Worm (Caenorhabditis elegans) whole organism, early embryonic: Measurements from ENCODE around the gene hmt-1.
"Not testable (repeated sequence)": the region's sequence is repeated elsewhere in the genome, so short reads cannot be mapped to it uniquely, and the experiment has no call there.

Source experiments
- B0310.2 ChIP-seq: sonication (generic microtip); optimal IDR thresholded peaks from 2 replicates; lab custom pipeline; 2016; ENCODE audit warnings: mild to moderate bottlenecking, missing genetic modification characterization, missing compliant biosample characterization
- F13C5.2 ChIP-seq: sonication (generic microtip); optimal IDR thresholded peaks from 2 replicates; lab custom pipeline; 2017; ENCODE audit warnings: mild to moderate bottlenecking, missing genetic modification characterization, inconsistent platforms, missing compliant biosample characterization
- aly-1 ChIP-seq: sonication (generic microtip); optimal IDR thresholded peaks from 2 replicates; lab custom pipeline; 2016; ENCODE audit warnings: missing genetic modification characterization, missing compliant biosample characterization
- ama-1 ChIP-seq: fragments of 150-350 bp; optimal IDR thresholded peaks from 2 replicates; lab custom pipeline; 2014
- ceh-13 ChIP-seq: fragments of 200-800 bp; sonication (Bioruptor generic); optimal IDR thresholded peaks from 2 replicates; lab custom pipeline; 2018; ENCODE audit warnings: mild to moderate bottlenecking, missing genetic modification characterization, missing compliant biosample characterization
- ceh-36 ChIP-seq: sonication (generic microtip); optimal IDR thresholded peaks from 2 replicates; lab custom pipeline; 2016; ENCODE audit warnings: missing genetic modification characterization, inconsistent platforms, missing compliant biosample characterization
- ets-7 ChIP-seq: sonication (generic microtip); optimal IDR thresholded peaks from 2 replicates; lab custom pipeline; 2016; ENCODE audit warnings: missing genotype, missing genetic modification characterization, missing compliant biosample characterization
- flt-1 ChIP-seq: fragments of 200-800 bp; sonication (Bioruptor generic); IDR thresholded peaks from 2 replicates; pipeline ENCODE4 v1.3.6; 2022; ENCODE audit warnings: missing genetic modification characterization, missing compliant biosample characterization
- hmbx-1 ChIP-seq: sonication (generic microtip); optimal IDR thresholded peaks from 2 replicates; lab custom pipeline; 2016; ENCODE audit warnings: mild to moderate bottlenecking, missing genetic modification characterization, missing compliant biosample characterization
- hmg-4 ChIP-seq: fragments of 200-800 bp; sonication (Bioruptor generic); optimal IDR thresholded peaks from 2 replicates; lab custom pipeline; 2018; ENCODE audit warnings: mild to moderate bottlenecking, missing genetic modification characterization, missing compliant biosample characterization
- hnd-1 ChIP-seq: sonication (generic microtip); optimal IDR thresholded peaks from 2 replicates; lab custom pipeline; 2016; ENCODE audit warnings: missing genetic modification characterization, missing compliant biosample characterization
- pes-1 ChIP-seq: fragments of 200-800 bp; sonication (Bioruptor generic); IDR thresholded peaks from 2 replicates; pipeline ENCODE4 v1.3.6; 2022; ENCODE audit warnings: missing genetic modification reagents, missing genetic modification characterization, missing compliant biosample characterization
- scrt-1 ChIP-seq: fragments of 200-800 bp; sonication (Bioruptor generic); IDR thresholded peaks from 2 replicates; pipeline ENCODE4 v1.3.6; 2022; ENCODE audit warnings: missing genetic modification characterization, missing compliant biosample characterization
- sea-1 ChIP-seq: fragments of 200-800 bp; sonication (Bioruptor generic); conservative IDR thresholded peaks from 2 replicates; pipeline ENCODE4 v1.3.6; 2022; ENCODE audit warnings: missing genetic modification characterization, missing compliant biosample characterization
- tbx-11 ChIP-seq: fragments of 200-800 bp; sonication (Bioruptor generic); IDR thresholded peaks from 2 replicates; pipeline ENCODE4 v1.3.6; 2022; ENCODE audit warnings: missing genetic modification characterization, missing compliant biosample characterization
- tbx-37 ChIP-seq: fragments of 200-800 bp; sonication (Bioruptor generic); conservative IDR thresholded peaks from 2 replicates; pipeline ENCODE4 v1.3.6; 2022; ENCODE audit warnings: missing genetic modification reagents, missing genetic modification characterization, missing compliant biosample characterization
- tra-4 ChIP-seq: sonication (generic microtip); optimal IDR thresholded peaks from 2 replicates; lab custom pipeline; 2017; ENCODE audit warnings: missing genetic modification characterization, missing compliant biosample characterization

The hmt-1 gene

DNA sequence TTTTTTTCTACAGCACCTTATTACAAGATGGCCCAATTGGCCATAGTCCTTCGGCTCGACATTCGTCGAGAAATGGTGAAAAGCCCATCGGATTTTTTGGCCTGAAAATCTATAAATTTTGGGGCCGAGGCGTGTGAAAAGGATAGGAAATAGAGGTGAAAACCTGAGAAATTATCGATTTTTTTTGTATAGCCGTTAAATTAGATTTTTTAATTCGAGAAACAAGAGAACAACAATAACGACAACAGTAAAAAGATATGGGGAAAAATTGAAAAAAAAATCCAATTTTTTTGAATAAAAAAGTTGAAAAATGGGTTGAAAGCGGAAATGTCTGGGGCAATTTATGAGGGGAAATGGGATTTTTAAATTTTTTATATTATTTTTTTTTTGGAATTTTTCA lies at the start of gene hmt-1:
Gene hmt-1 (minus strand): TSS at position 101 of the 400 bp plus-strand sequence.
- TF ChIP-seq ets-7 (tag; lab: Kevin White, UChicago), result no peak
- no peak for TF ChIP-seq flt-1
- TF ChIP-seq F13C5.2 (tag; lab: Kevin White, UChicago), result no peak
- no peak for TF ChIP-seq B0310.2 (tag; lab: Kevin White, UChicago)
- no peak for TF ChIP-seq tbx-37
- TF ChIP-seq pes-1 (GFP tag; lab: Robert Waterston, UW), result no peak
- TF ChIP-seq scrt-1 (GFP tag; lab: Robert Waterston, UW), result no peak
- no peak for TF ChIP-seq tbx-11 (GFP tag; lab: Robert Waterston, UW)
- TF ChIP-seq hnd-1 (tag; lab: Kevin White, UChicago), result no peak
- TF ChIP-seq sea-1 (GFP tag; lab: Robert Waterston, UW), result no peak
- TF ChIP-seq ceh-36 (tag; lab: Kevin White, UChicago), result no peak
- no peak for TF ChIP-seq hmbx-1 (tag; lab: Kevin White, UChicago)
- TF ChIP-seq aly-1 (tag; lab: Kevin White, UChicago), result no peak
- no peak for TF ChIP-seq tra-4 (tag; lab: Kevin White, UChicago)
- no peak for TF ChIP-seq hmg-4 (GFP tag; lab: Kevin White, UChicago)
- TF ChIP-seq ceh-13 (GFP tag; lab: Kevin White, UChicago), result no peak
- no peak for TF ChIP-seq ama-1 (lab: Kevin White, UChicago)

DNA sequence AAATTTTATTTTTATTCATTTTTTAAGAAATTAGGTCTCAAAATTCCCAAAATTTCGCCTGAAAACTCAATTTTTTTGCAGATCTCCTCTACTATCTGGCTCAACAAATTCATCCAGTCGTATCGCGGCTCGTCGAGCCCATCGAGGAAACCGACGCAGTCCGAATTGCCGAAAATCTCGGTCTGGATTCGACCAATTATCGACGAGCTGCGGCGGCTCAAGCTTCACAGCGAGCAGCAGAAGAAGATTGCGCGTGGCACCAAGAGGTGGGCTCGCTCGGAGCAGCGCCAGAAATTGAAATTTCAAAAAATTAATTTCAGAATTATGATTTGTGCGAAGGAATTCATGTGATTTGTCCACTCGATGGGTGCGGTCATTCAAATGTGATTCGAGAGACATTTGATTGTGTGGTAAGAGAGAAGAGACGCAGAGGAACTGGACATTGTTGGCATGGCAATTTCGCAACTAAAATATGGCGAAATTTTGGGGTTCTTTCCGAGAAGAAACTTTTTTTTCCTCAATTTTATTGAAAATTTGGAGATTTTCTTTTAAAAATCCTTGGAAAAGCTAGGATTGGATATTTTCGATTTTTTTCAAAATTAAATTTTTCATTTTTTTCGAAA lies 49.6 kb upstream of the hmt-1 start:
- no peak for TF ChIP-seq F13C5.2 (tag; lab: Kevin White, UChicago)
- TF ChIP-seq ceh-13 (GFP tag; lab: Kevin White, UChicago), result no peak
- no peak for TF ChIP-seq flt-1
- no peak for TF ChIP-seq ets-7 (tag; lab: Kevin White, UChicago)
- TF ChIP-seq tbx-37, result no peak
- TF ChIP-seq tbx-11 (GFP tag; lab: Robert Waterston, UW), result no peak
- TF ChIP-seq pes-1 (GFP tag; lab: Robert Waterston, UW), result no peak
- TF ChIP-seq hmg-4 (GFP tag; lab: Kevin White, UChicago), result no peak
- TF ChIP-seq hnd-1 (tag; lab: Kevin White, UChicago), result no peak
- no peak for TF ChIP-seq B0310.2 (tag; lab: Kevin White, UChicago)
- TF ChIP-seq sea-1 (GFP tag; lab: Robert Waterston, UW), result no peak
- TF ChIP-seq tra-4 (tag; lab: Kevin White, UChicago), result no peak

DNA sequence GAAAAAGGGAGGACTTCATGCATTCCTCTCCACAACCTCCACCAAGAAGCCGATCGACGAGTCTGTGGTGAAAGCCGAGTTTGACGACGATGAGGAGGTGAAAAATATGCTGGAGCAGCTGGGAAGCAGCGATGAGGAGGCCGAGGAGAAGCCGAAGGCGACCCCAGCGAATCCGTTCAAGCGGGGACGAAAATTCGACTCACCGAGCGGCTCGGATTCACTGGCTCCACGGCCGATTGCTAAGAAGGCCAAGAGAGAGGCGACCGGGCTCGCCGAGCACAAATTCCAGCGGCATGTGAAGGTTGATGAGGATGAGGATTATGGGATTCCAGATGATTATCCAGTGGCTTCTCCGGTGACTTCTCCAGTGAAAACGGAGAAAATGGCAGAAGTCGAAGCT lies 43.1 kb upstream of the hmt-1 start:
- TF ChIP-seq ama-1 (lab: Kevin White, UChicago), result no peak
- TF ChIP-seq scrt-1 (GFP tag; lab: Robert Waterston, UW), result 0 out of 2 replicates have a peak, but pooled peaks have one; percentile 43

DNA sequence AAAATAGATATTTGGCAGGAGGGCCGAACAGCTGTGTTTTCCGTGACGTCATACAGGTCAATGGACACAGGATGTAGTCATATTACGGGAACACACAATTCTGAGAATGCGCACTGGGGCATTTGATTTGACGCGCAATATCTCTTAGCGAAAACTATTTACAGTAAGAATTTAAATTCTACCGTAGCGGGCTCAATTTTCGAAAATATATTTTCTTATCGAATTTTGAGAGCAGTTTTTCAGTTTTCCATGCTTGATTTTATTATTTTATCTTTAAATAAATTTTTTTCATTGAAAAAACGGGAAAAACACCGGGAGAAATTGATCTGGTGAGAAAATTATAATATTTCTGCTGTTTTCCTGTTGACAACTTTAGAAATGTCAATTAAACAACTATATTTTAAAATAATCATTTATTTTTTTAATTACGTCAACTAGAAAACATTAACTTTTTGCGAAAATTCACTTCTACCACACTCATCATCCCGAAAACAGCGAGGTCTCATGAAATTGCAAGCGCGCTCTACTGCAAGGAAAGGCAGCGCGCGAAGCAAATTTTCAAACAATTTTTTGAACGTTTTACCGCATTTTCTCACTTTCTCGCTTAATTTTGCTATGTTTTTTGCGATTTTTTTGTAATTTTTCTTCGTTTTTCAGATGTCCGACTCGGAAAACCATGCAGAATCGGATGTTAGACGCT lies 42.2 kb upstream of the hmt-1 start, which contains the start of the genes Y47D3A.1 and pola-1:
Gene Y47D3A.1 (minus strand): TSS at position 51 of the 700 bp plus-strand sequence.
Gene pola-1 (plus strand): TSS at position 658 of the 700 bp plus-strand sequence.
- TF ChIP-seq ceh-36 (tag; lab: Kevin White, UChicago) (no peak), F13C5.2 (tag; lab: Kevin White, UChicago) (peak; percentile 25), hmbx-1 (tag; lab: Kevin White, UChicago) (peak; percentile 2), scrt-1 (GFP tag; lab: Robert Waterston, UW) (0 out of 2 replicates have a peak, but pooled peaks have one; percentile 48), tbx-37 (peak; percentile 42; the same call in 1 of the 2 replicates), ceh-13 (GFP tag; lab: Kevin White, UChicago) (no peak), pes-1 (GFP tag; lab: Robert Waterston, UW) (peak; percentile 64), flt-1 (peak; percentile 47; the same call in 1 of the 2 replicates)

DNA sequence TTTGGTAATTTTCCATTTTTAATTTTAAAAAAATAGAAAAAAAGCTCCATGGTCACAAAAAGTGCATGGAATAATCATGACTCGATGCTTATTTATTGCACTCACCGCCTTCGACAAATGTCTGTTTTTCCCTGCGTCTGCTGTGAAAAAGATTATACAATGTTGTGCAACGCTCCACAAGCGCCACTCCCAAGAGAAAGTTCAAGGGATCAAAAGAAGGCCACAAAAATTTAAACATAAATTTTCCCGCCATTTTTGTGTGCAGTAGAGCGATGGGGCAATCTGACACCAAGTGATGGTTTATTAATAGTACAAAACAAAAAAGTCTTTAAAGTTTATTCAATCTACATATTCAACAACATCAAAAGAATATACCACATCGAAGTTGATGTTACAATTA lies 39.2 kb upstream of the hmt-1 start, which contains the start of gene fbxa-128:
Gene fbxa-128 (minus strand): TSS at position 192 of the 400 bp plus-strand sequence.
- TF ChIP-seq B0310.2 (tag; lab: Kevin White, UChicago), result no peak
- TF ChIP-seq tra-4 (tag; lab: Kevin White, UChicago), result no peak
- no peak for TF ChIP-seq hmbx-1 (tag; lab: Kevin White, UChicago)
- no peak for TF ChIP-seq F13C5.2 (tag; lab: Kevin White, UChicago)
- TF ChIP-seq pes-1 (GFP tag; lab: Robert Waterston, UW), result no peak
- TF ChIP-seq sea-1 (GFP tag; lab: Robert Waterston, UW), result no peak
- TF ChIP-seq hnd-1 (tag; lab: Kevin White, UChicago), result no peak
- TF ChIP-seq scrt-1 (GFP tag; lab: Robert Waterston, UW), result no peak
- TF ChIP-seq flt-1, result no peak
- TF ChIP-seq hmg-4 (GFP tag; lab: Kevin White, UChicago), result no peak

DNA sequence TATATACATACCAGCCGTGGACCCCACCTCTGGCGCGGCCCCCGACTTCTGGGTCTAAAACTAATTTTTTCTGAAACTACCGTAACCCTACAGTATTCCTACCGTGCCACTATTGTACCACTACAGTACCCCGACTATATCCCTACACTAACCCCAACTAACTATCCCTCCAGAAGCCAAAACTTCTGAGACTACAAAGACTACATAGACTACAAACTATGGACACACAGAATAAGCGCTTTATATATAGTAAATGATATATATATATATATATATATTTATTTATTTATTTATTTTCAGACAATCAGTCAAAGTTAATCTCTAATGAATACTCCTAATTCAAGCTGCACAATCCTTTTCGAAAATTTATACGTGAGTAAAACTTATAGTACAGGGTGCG lies 31.7 kb upstream of the hmt-1 start, which contains the start of gene pha-1:
Gene pha-1 (plus strand): TSS at position 301 of the 400 bp plus-strand sequence.
- not testable (repeated sequence) for TF ChIP-seq ceh-36 (tag; lab: Kevin White, UChicago); tra-4 (tag; lab: Kevin White, UChicago); ama-1 (lab: Kevin White, UChicago)

DNA sequence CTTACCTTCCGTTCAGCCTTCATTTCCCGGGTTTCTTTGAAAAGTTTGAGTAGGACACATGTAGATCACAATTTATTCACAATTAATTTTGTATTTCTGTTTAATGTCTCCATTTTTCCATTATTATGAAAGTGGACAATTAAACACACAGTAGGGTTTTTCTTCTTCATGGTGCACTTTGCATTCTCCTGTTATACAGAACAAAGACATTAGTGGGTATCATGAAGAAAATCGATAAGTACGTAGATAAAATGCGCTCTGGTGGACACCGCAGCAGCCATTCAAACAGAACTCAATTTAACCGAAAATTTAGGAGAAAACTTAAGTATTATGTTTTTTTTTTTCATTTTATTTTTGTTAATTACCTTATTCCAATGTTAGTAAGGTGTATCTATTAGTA lies 29.6 kb upstream of the hmt-1 start:
- TF ChIP-seq ama-1 (lab: Kevin White, UChicago) (no peak), aly-1 (tag; lab: Kevin White, UChicago) (no peak), tbx-11 (GFP tag; lab: Robert Waterston, UW) (no peak), flt-1 (no peak), ceh-36 (tag; lab: Kevin White, UChicago) (no peak)
